Worm (Caenorhabditis elegans) whole organism, young adult: Measurements from ENCODE around the gene gut-2.

Experiments
- C06A6.2 ChIP-seq: fragments of 200-800 bp; sonication (Bioruptor generic); conservative IDR thresholded peaks from 2 replicates; pipeline ENCODE4 v1.3.6; 2022; ENCODE audit warnings: missing genetic modification characterization, missing compliant biosample characterization
- D2030.7 ChIP-seq: fragments of 200-800 bp; sonication (Bioruptor generic); IDR thresholded peaks from 2 replicates; pipeline ENCODE4 v1.3.6; 2022; ENCODE audit warnings: missing genetic modification reagents, missing genetic modification characterization, missing compliant biosample characterization
- F49E8.2 ChIP-seq: sonication (generic microtip); optimal IDR thresholded peaks from 3 replicates; lab custom pipeline; 2017; ENCODE audit warnings: missing genetic modification characterization, mild to moderate bottlenecking, missing compliant biosample characterization, antibody characterized with exemption, moderate library complexity; ENCODE audit not compliant: insufficient read depth
- F52B5.7 ChIP-seq: sonication (generic microtip); optimal IDR thresholded peaks from 2 replicates; lab custom pipeline; 2016; ENCODE audit warnings: mild to moderate bottlenecking, missing genetic modification characterization, missing compliant biosample characterization
- F57C9.4 ChIP-seq: sonication (generic microtip); optimal IDR thresholded peaks from 2 replicates; lab custom pipeline; 2017; ENCODE audit warnings: mild to moderate bottlenecking, missing genetic modification characterization, missing compliant biosample characterization
- T07F8.4 ChIP-seq: sonication (generic microtip); optimal IDR thresholded peaks from 2 replicates; lab custom pipeline; 2016; ENCODE audit warnings: mild to moderate bottlenecking, missing genetic modification characterization, moderate library complexity, missing compliant biosample characterization
- atf-7 ChIP-seq: sonication (generic microtip); optimal IDR thresholded peaks from 2 replicates; lab custom pipeline; 2017; ENCODE audit warnings: mild to moderate bottlenecking, missing genetic modification characterization, missing compliant biosample characterization
- athp-1 ChIP-seq: sonication (generic microtip); optimal IDR thresholded peaks from 2 replicates; lab custom pipeline; 2017; ENCODE audit warnings: mild to moderate bottlenecking, missing genetic modification characterization, missing compliant biosample characterization
- attf-3 ChIP-seq: fragments of 200-800 bp; sonication (Bioruptor generic); conservative IDR thresholded peaks from 2 replicates; pipeline ENCODE4 v1.3.6; 2022; ENCODE audit warnings: missing genetic modification reagents, missing genetic modification characterization, missing compliant biosample characterization
- bed-1 ChIP-seq: fragments of 200-800 bp; sonication (Bioruptor generic); IDR thresholded peaks from 2 replicates; pipeline ENCODE4 v1.3.6; 2022; ENCODE audit warnings: missing genetic modification reagents, missing genetic modification characterization, missing compliant biosample characterization
- bed-2 ChIP-seq: fragments of 200-800 bp; sonication (Bioruptor generic); IDR thresholded peaks from 2 replicates; pipeline ENCODE4 v1.3.6; 2022; ENCODE audit warnings: missing genetic modification reagents, missing genetic modification characterization, missing compliant biosample characterization
- ceh-58 ChIP-seq: fragments of 200-800 bp; sonication (Bioruptor generic); IDR thresholded peaks from 2 replicates; pipeline ENCODE4 v1.3.6; 2022; ENCODE audit warnings: missing genetic modification characterization, missing compliant biosample characterization
- ceh-91 ChIP-seq: fragments of 200-800 bp; sonication (Bioruptor generic); IDR thresholded peaks from 2 replicates; pipeline ENCODE4 v1.3.6; 2022; ENCODE audit warnings: missing genetic modification reagents, missing genetic modification characterization, missing compliant biosample characterization
- dox-1 ChIP-seq: fragments of 200-800 bp; sonication (Bioruptor generic); IDR thresholded peaks from 2 replicates; pipeline ENCODE4 v1.3.6; 2022; ENCODE audit warnings: missing genetic modification reagents, missing genetic modification characterization, missing compliant biosample characterization
- dpl-1 ChIP-seq: fragments of 150-350 bp; optimal IDR thresholded peaks from 2 replicates; lab custom pipeline; 2014; ENCODE audit warnings: missing biosample characterization, missing genetic modification reagents, missing genetic modification characterization
- efl-1 ChIP-seq: fragments of 150-350 bp; optimal IDR thresholded peaks from 2 replicates; lab custom pipeline; 2014; ENCODE audit warnings: missing biosample characterization, missing genetic modification reagents, missing genetic modification characterization
- egl-18 ChIP-seq: fragments of 200-800 bp; sonication (Bioruptor generic); IDR thresholded peaks from 2 replicates; pipeline ENCODE4 v1.3.6; 2022; ENCODE audit warnings: missing genetic modification reagents, missing genetic modification characterization, missing compliant biosample characterization
- fkh-3 ChIP-seq: sonication (generic microtip); optimal IDR thresholded peaks from 2 replicates; lab custom pipeline; 2016; ENCODE audit warnings: mild to moderate bottlenecking, missing genetic modification characterization, missing compliant biosample characterization
- hlh-12 ChIP-seq: sonication (generic microtip); optimal IDR thresholded peaks from 2 replicates; lab custom pipeline; 2016; ENCODE audit warnings: missing genetic modification characterization, missing compliant biosample characterization
- hmg-1.2 ChIP-seq: fragments of 200-800 bp; sonication (Bioruptor generic); IDR thresholded peaks from 2 replicates; pipeline ENCODE4 v1.3.6; 2022; ENCODE audit warnings: missing genetic modification reagents, missing genetic modification characterization, missing compliant biosample characterization
- let-526 ChIP-seq: fragments of 200-800 bp; sonication (Bioruptor generic); IDR thresholded peaks from 2 replicates; pipeline ENCODE4 v1.3.6; 2022; ENCODE audit warnings: missing genetic modification reagents, missing genetic modification characterization, missing compliant biosample characterization
- lin-35 ChIP-seq, 3 experiments: fragments of 150-350 bp in 2 of 3; sonication (generic microtip) in 1 of 3; optimal IDR thresholded peaks; 2 replicates each; lab custom pipeline; 2014 to 2018; ENCODE audit warnings: missing biosample characterization in 3 of 3, missing genetic modification characterization in 3 of 3, missing genetic modification reagents in 3 of 3
- madf-3 ChIP-seq: fragments of 200-800 bp; sonication (Bioruptor generic); IDR thresholded peaks from 2 replicates; pipeline ENCODE4 v1.3.6; 2022; ENCODE audit warnings: missing genetic modification reagents, missing genetic modification characterization, missing compliant biosample characterization
- mxl-1 ChIP-seq: sonication (generic microtip); optimal IDR thresholded peaks from 2 replicates; lab custom pipeline; 2016; ENCODE audit warnings: missing genetic modification characterization, missing compliant biosample characterization
- nfya-1 ChIP-seq: sonication (generic microtip); optimal IDR thresholded peaks from 2 replicates; lab custom pipeline; 2017; ENCODE audit warnings: antibody characterized with exemption, missing compliant biosample characterization, missing genetic modification characterization, borderline replicate concordance; ENCODE audit not compliant: insufficient read depth
- nhr-80 ChIP-seq: sonication (generic microtip); optimal IDR thresholded peaks from 2 replicates; lab custom pipeline; 2016; ENCODE audit warnings: missing genetic modification characterization, missing compliant biosample characterization
- rcor-1 ChIP-seq: fragments of 200-800 bp; sonication (Bioruptor generic); IDR thresholded peaks from 2 replicates; pipeline ENCODE4 v1.3.6; 2022; ENCODE audit warnings: missing genetic modification reagents, missing genetic modification characterization, missing compliant biosample characterization
- repo-1 ChIP-seq: sonication (generic microtip); optimal IDR thresholded peaks from 2 replicates; lab custom pipeline; 2017; ENCODE audit warnings: mild to moderate bottlenecking, missing genetic modification characterization, missing compliant biosample characterization
- rpc-1 ChIP-seq, 2 experiments: fragments of 150-350 bp in 1 of 2; sonication (generic microtip) in 1 of 2; optimal IDR thresholded peaks; 2 replicates each; lab custom pipeline; 2014 to 2018; ENCODE audit warnings: missing biosample characterization in 1 of 2, missing genetic modification characterization in 1 of 2, missing genetic modification reagents in 1 of 2, missing genotype in 1 of 2
- sdz-38 ChIP-seq: sonication (generic microtip); optimal IDR thresholded peaks from 2 replicates; lab custom pipeline; 2016; ENCODE audit warnings: missing genotype, missing genetic modification characterization, missing compliant biosample characterization
- snpc-1.3 ChIP-seq: sonication (generic microtip); optimal IDR thresholded peaks from 2 replicates; lab custom pipeline; 2017; ENCODE audit warnings: missing genetic modification characterization, mild to moderate bottlenecking, missing compliant biosample characterization, antibody characterized with exemption, moderate library complexity, missing genotype, missing genetic modification reagents; ENCODE audit not compliant: insufficient read depth
- snpc-3.4 ChIP-seq: sonication (generic microtip); optimal IDR thresholded peaks from 2 replicates; lab custom pipeline; 2017; ENCODE audit warnings: missing genetic modification characterization, mild to moderate bottlenecking, missing compliant biosample characterization, antibody characterized with exemption, moderate library complexity, missing genotype, missing genetic modification reagents
- tbp1 ChIP-seq: fragments of 200-800 bp; sonication (Bioruptor generic); optimal IDR thresholded peaks from 2 replicates; lab custom pipeline; 2018; ENCODE audit warnings: mild to moderate bottlenecking, missing genetic modification characterization, missing compliant biosample characterization
- unc-130 ChIP-seq: sonication (generic microtip); optimal IDR thresholded peaks from 2 replicates; lab custom pipeline; 2016; ENCODE audit warnings: missing genetic modification reagents, missing genetic modification characterization, missing compliant biosample characterization

Gene gut-2

ce11 chrV:13479766-13480165 lies 17.7 kb upstream of the gut-2 start, which contains the start of gene T10G3.2 (continued):
- no peak for TF ChIP-seq egl-18
- no peak for TF ChIP-seq hlh-12 (tag; lab: Kevin White, UChicago)
- TF ChIP-seq sdz-38 = no peak

ce11 chrV:13484339-13484738 lies 13.2 kb upstream of the gut-2 start, which contains the start of gene T10G3.4:
Gene T10G3.4 (minus strand): TSS chrV:13484439.
- TF ChIP-seq bed-1 (GFP tag; lab: Robert Waterston, UW) (no peak), F49E8.2 (tag; lab: Kevin White, UChicago) (no peak), tbp1 (GFP tag; lab: Kevin White, UChicago) (no peak), rcor-1 (GFP tag; lab: Robert Waterston, UW) (no peak)

ce11 chrV:13485732-13486131 lies 11.8 kb upstream of the gut-2 start:
- TF ChIP-seq let-526 (no peak), dpl-1 (GFP tag; lab: Kevin White, UChicago) (no peak), snpc-1.3 (no peak), F52B5.7 (tag; lab: Kevin White, UChicago) (no peak), mxl-1 (tag; lab: Kevin White, UChicago) (no peak), hmg-1.2 (no peak), attf-3 (GFP tag; lab: Robert Waterston, UW) (no peak)

ce11 chrV:13488297-13488803 lies 9.1 kb upstream of the gut-2 start:
- TF ChIP-seq lin-35 (GFP tag; optimal IDR thresholded peaks at IDR 0.05; lab: Kevin White, UChicago) = no peak
- TF ChIP-seq F57C9.4 (tag; lab: Kevin White, UChicago) = no peak
- no peak for TF ChIP-seq athp-1 (tag; lab: Kevin White, UChicago)
- no peak for TF ChIP-seq dox-1 (GFP tag; lab: Robert Waterston, UW)
- TF ChIP-seq atf-7 (tag; lab: Kevin White, UChicago) = no peak
- TF ChIP-seq ceh-58 (GFP tag; lab: Robert Waterston, UW) = no peak
- no peak for TF ChIP-seq efl-1 (GFP tag; lab: Kevin White, UChicago)
- TF ChIP-seq snpc-3.4 (tag; lab: Kevin White, UChicago) = no peak
- TF ChIP-seq ceh-91 (GFP tag; lab: Robert Waterston, UW) = no peak

- no peak for TF ChIP-seq bed-2 (GFP tag; lab: Robert Waterston, UW)
- TF ChIP-seq T07F8.4 (tag; lab: Kevin White, UChicago) = no peak
- TF ChIP-seq rpc-1 (optimal IDR thresholded peaks at IDR 0.05; lab: Kevin White, UChicago) = no peak
- TF ChIP-seq rpc-1 (tag; optimal IDR thresholded peaks at IDR 0.05; lab: Kevin White, UChicago) = no peak
- TF ChIP-seq C06A6.2 (GFP tag; lab: Robert Waterston, UW) = no peak
- no peak for TF ChIP-seq repo-1
- TF ChIP-seq madf-3 = no peak
- no peak for TF ChIP-seq fkh-3 (tag; lab: Kevin White, UChicago)
- TF ChIP-seq unc-130 (GFP tag; lab: Kevin White, UChicago) = no peak
- TF ChIP-seq D2030.7 (GFP tag; lab: Robert Waterston, UW) = no peak
- TF ChIP-seq nfya-1 (tag; lab: Kevin White, UChicago) = no peak
- no peak for TF ChIP-seq nhr-80 (tag; lab: Kevin White, UChicago)
These were observed 7.7 kb upstream of the gut-2 start, which contains the start of gene T10G3.3 for ce11 chrV:13489830-13490229. Gene T10G3.3 (minus strand): TSS chrV:13490199.
